2 worm cellular contexts compared by ENCODE assay signal in genomic region chrIII:13067884-13068767, ce11.
TF ChIP-seq lines count a peak whose summit lies in the region.

No protein-coding gene starts in this region.

TF ChIP-seq in whole organism, L1 larva, 84 proteins besides CTCF, POLR2A, EP300 and RAD21 (continued from another document):
- TF ChIP-seq snu-23 (GFP tag; optimal IDR thresholded peaks at IDR 0.05; lab: Kevin White, UChicago) (peak; percentile 94), egl-27 (tag; optimal IDR thresholded peaks at IDR 0.05; lab: Kevin White, UChicago) (peak in 1 of 2 experiments; percentile 70), zag-1 (tag; optimal IDR thresholded peaks at IDR 0.05; lab: Kevin White, UChicago) (peak; percentile 30), ets-5 (GFP tag; IDR thresholded peaks at IDR 0.05; lab: Robert Waterston, UW) (no peak), egl-13 (tag; optimal IDR thresholded peaks at IDR 0.05; lab: Kevin White, UChicago) (peak; percentile 80), unc-86 (tag; optimal IDR thresholded peaks at IDR 0.05; lab: Kevin White, UChicago) (peak; percentile 93), mab-9 (GFP tag; IDR thresholded peaks at IDR 0.05; lab: Robert Waterston, UW) (no peak), pqm-1 (tag; optimal IDR thresholded peaks at IDR 0.05; lab: Kevin White, UChicago) (no peak), hlh-17 (GFP tag; optimal IDR thresholded peaks at IDR 0.05; lab: Kevin White, UChicago; ENCODE audit: borderline replicate concordance) (no peak), elt-2 (tag; optimal IDR thresholded peaks at IDR 0.05; lab: Kevin White, UChicago) (peak; percentile 20), unc-98 (GFP tag; IDR thresholded peaks at IDR 0.05; lab: Robert Waterston, UW) (no peak), mef-2 (tag; optimal IDR thresholded peaks at IDR 0.05; lab: Kevin White, UChicago) (peak; percentile 89), tbx-2 (tag; optimal IDR thresholded peaks at IDR 0.05; lab: Kevin White, UChicago) (peak; percentile 85), snpc-4 (tag; optimal IDR thresholded peaks at IDR 0.05; lab: Kevin White, UChicago) (peak; percentile 32), C04F5.9 (tag; optimal IDR thresholded peaks at IDR 0.05; lab: Kevin White, UChicago) (no peak), lsy-2 (tag; optimal IDR thresholded peaks at IDR 0.05; lab: Kevin White, UChicago) (peak; percentile 77 to 87), lir-3 (tag; optimal IDR thresholded peaks at IDR 0.05; lab: Kevin White, UChicago; ENCODE audit: poor library complexity) (peak; percentile 73)

TF ChIP-seq in whole organism, young adult, 124 proteins besides CTCF, POLR2A, EP300 and RAD21 (continued from another document):
- TF ChIP-seq D2030.7 (GFP tag; IDR thresholded peaks at IDR 0.05; lab: Robert Waterston, UW) (no peak), F49E8.2 (tag; optimal IDR thresholded peaks at IDR 0.05; lab: Kevin White, UChicago; ENCODE audit: insufficient read depth) (no peak), nhr-80 (tag; optimal IDR thresholded peaks at IDR 0.05; lab: Kevin White, UChicago) (peak; percentile 81), mes-4 (tag; optimal IDR thresholded peaks at IDR 0.05; lab: Kevin White, UChicago) (no peak), snpc-3.4 (tag; optimal IDR thresholded peaks at IDR 0.05; lab: Kevin White, UChicago) (no peak), repo-1 (tag; optimal IDR thresholded peaks at IDR 0.05; lab: Kevin White, UChicago) (no peak), F57A8.1 (GFP tag; optimal IDR thresholded peaks at IDR 0.05; lab: Kevin White, UChicago) (no peak), lin-40 (tag; optimal IDR thresholded peaks at IDR 0.05; lab: Kevin White, UChicago) (peak; percentile 86), rpc-1 (optimal IDR thresholded peaks at IDR 0.05; lab: Kevin White, UChicago) (no peak), rpc-1 (tag; optimal IDR thresholded peaks at IDR 0.05; lab: Kevin White, UChicago) (no peak), mcd-1 (GFP tag; IDR thresholded peaks at IDR 0.05; lab: Robert Waterston, UW) (peak; percentile 58), zim-3 (tag; optimal IDR thresholded peaks at IDR 0.05; lab: Kevin White, UChicago) (no peak), let-526 (GFP tag; IDR thresholded peaks at IDR 0.05; lab: Robert Waterston, UW) (no peak)
